Worm (Caenorhabditis elegans) whole organism, midembryonic: ENCODE data around the gene K02E2.6.

Experiments
- T22C8.4 ChIP-seq: fragments of 200-800 bp; sonication (Bioruptor generic); IDR thresholded peaks from 2 replicates; pipeline ENCODE4 v1.3.6; 2022; ENCODE audit warnings: missing genetic modification characterization, missing compliant biosample characterization
- flt-1 ChIP-seq: fragments of 200-800 bp; sonication (Bioruptor generic); IDR thresholded peaks from 2 replicates; pipeline ENCODE4 v1.3.6; 2022; ENCODE audit warnings: missing genetic modification characterization, missing compliant biosample characterization
- klf-2 ChIP-seq: fragments of 200-800 bp; sonication (Bioruptor generic); conservative IDR thresholded peaks from 2 replicates; pipeline ENCODE4 v1.3.6; 2022; ENCODE audit warnings: missing genetic modification reagents, missing genetic modification characterization, missing compliant biosample characterization
- ref-1 ChIP-seq: fragments of 200-800 bp; sonication (Bioruptor generic); conservative IDR thresholded peaks from 2 replicates; pipeline ENCODE4 v1.3.6; 2022; ENCODE audit warnings: missing genetic modification reagents, missing genetic modification characterization, missing compliant biosample characterization
- tab-1 ChIP-seq: fragments of 200-800 bp; sonication (Bioruptor generic); IDR thresholded peaks from 2 replicates; pipeline ENCODE4 v1.3.6; 2022; ENCODE audit warnings: missing genetic modification characterization, missing compliant biosample characterization

DNA sequence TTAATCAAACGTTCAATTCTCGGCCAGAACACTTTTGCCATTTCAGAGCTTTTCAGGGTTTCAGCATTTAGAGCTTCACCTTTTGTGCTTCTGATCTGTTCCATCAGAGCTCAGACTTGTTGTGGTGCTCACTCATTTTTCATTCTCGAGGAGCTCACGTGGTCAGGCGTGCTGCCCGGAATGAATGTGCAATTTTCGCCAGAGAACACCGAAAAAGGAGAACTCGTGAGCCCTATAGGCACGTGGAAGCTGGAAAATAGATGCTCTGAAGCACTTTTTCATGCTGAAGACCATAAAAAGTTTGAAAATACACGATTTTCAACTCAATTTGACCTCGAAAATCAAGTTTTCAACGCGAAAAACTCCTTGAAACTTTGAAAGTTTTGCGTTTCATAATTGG, 39.3 kb downstream of the K02E2.6 start:
- TF ChIP-seq tab-1 (GFP tag; lab: Robert Waterston, UW) (no peak), T22C8.4 (GFP tag; lab: Robert Waterston, UW) (no peak), klf-2 (GFP tag; lab: Robert Waterston, UW) (no peak), flt-1 (GFP tag; lab: Robert Waterston, UW) (no peak), ref-1 (GFP tag; lab: Robert Waterston, UW) (no peak)
